Worm (Caenorhabditis elegans): ENCODE measurements around the gene W04G3.13.

W04G3.13 gene

ce11 chrX:11038221-11038620 lies 41.3 kb downstream of the W04G3.13 start:
- no peak for TF ChIP-seq unc-62 (GFP tag; optimal IDR thresholded peaks at IDR 0.05)

DNA sequence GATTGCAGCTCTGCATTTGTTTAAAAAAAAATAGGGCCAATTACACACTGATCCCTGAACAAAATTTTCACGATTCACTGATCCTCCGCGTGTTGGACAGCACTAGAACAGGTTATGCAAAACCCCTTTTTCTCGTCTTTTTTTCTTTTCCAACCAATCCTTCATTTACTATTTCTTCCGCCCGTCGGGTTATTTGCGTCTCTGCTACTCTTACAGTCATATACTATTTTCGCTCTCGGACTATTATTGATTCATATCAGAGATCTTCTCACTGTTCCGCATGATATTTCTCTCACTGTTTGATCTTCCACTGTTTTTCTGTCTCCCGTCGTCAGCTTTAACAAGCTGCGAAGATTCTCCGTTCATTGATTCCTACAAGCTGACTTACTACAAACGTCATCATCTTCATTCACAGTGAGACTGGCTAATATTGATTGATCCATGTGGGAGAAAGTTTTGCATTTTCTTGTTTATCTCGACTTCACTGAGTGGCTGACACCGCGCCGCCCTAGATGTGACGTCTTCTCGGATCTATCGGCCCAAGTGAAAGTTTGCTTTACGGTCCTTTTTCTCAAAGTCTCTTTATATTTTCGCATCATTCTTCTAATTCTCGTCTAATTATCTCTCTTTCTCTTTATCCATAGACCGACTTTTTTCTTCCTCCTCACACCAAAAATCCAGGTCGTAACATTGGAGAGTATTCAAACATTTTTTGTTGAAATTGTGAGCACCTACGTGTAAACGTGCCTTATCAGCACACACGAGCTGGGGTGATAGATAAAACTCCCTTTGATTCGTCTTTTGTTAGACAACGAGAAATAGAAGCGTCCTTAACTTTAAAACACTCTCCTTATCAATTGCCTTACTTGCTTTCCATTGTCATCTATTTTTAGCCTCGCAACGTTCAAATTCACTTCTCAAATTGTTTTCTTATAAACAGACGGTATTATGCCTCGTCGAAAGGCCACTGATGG lies 43.2 kb downstream of the W04G3.13 start:
- TF ChIP-seq unc-62 (GFP tag; optimal IDR thresholded peaks at IDR 0.05), result no peak

DNA sequence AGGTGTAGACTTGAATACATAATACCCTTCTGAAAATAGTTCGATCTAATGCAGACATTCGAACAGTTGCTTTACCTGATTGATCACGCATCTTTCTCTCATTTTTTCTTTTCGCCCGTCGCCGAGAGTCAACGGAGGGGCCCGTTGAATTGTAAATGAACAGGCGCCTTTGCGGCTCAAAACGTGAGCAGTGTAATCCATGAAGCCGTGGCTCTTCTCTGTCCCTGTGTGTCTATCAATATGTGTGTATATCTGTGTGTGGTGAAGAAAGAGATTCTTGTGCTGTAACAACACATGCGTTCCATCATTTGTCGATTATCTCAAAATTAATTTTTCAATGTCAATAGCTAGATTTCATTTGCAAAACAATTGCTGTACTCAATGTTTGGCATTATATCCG lies 44.0 kb downstream of the W04G3.13 start:
- TF ChIP-seq unc-62 (GFP tag; optimal IDR thresholded peaks at IDR 0.05), result no peak

ce11 chrX:11034430-11035117 lies 45.0 kb downstream of the W04G3.13 start:
- no peak for TF ChIP-seq unc-62 (GFP tag; optimal IDR thresholded peaks at IDR 0.05)

ce11 chrX:11033952-11034287 lies 45.6 kb downstream of the W04G3.13 start:
- TF ChIP-seq unc-62 (GFP tag; optimal IDR thresholded peaks at IDR 0.05), result no peak

DNA sequence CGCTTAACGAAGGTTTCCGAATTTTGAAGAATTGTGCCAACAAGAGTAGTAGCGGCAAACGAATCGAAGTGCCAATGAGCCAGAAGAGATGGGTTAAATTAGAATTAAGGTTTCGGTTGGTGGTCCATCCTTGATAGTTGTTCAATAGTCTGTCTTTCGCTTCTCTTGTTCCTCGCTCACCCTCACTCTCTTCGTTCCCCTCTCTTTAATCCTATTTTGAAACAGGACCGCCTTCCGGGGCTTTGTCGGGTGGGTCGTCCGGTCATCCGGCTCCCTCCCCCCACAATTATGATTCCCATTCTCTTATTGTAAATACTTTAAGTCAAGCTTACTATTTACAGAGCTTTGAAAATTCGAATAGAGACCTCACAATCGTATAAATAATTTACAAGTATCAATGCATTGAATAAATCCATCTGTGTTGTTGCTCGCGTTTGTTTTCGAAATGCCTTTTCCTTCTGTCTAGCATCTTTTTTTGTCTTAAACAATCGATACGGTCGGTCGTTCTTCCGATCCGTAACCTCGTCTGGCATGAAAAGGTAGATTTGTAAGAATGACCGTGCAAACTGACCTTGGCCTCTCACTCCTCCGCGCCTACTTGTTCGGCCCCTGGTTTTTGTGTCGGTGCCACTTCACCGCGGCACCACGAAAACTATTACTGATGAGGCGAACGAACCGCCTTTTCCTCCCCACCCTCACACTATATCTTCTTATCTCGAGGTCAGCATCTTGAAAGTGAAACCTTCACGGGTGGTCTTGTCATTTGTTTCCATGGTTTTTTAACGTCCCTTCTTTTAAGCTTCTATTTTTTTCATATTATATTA lies 46.2 kb downstream of the W04G3.13 start:
- TF ChIP-seq unc-62 (GFP tag; optimal IDR thresholded peaks at IDR 0.05), result no peak

ce11 chrX:11032412-11032811 lies 47.2 kb downstream of the W04G3.13 start:
- TF ChIP-seq unc-62 (GFP tag; optimal IDR thresholded peaks at IDR 0.05), result no peak

- TF ChIP-seq unc-62 (GFP tag; optimal IDR thresholded peaks at IDR 0.05), result no peak
Observed at ce11 chrX:11031869-11032268, 47.7 kb downstream of the W04G3.13 start.

DNA sequence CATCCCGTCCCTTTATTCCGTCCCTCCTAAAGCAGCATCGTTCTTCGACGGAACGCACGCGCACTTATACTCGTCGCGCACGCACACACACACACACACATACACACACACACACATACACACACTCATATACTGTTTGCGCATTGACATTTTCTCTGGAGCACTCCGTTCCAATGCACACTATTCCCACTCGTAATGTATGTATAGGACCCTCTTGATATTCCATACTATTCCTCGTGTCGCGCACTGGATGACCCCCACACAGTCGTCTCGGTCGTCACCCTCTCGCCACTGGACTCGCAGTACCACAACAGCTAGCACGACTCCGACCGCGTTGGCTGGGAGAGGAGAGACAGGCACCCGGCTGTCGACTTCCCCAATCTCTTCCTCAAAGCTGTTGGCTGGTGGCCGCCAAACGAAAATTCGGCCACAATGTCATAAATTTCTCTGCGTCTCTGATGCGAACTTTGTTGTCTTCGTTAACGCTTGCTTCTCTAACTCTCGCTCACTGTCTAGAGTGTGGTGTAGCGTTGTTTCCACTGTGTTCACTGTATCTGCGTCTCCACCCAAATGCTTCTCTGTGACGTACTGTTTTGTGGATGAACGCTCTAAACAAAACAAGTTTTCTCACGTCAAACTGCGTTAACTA lies 48.4 kb downstream of the W04G3.13 start:
- no peak for TF ChIP-seq unc-62 (GFP tag; optimal IDR thresholded peaks at IDR 0.05)
